Worm (Caenorhabditis elegans) whole organism, early embryonic: ENCODE results near the gene tars-1.

Experiments
- ama-1 ChIP-seq: fragments of 150-350 bp; optimal IDR thresholded peaks from 2 replicates; lab custom pipeline; 2014
- ceh-36 ChIP-seq: sonication (generic microtip); optimal IDR thresholded peaks from 2 replicates; lab custom pipeline; 2016; ENCODE audit warnings: missing genetic modification characterization, inconsistent platforms, missing compliant biosample characterization
- scrt-1 ChIP-seq: fragments of 200-800 bp; sonication (Bioruptor generic); IDR thresholded peaks from 2 replicates; pipeline ENCODE4 v1.3.6; 2022; ENCODE audit warnings: missing genetic modification characterization, missing compliant biosample characterization

- TF ChIP-seq ceh-36: no peak
- TF ChIP-seq ama-1: no peak
- TF ChIP-seq scrt-1 (GFP tag; lab: Robert Waterston, UW): no peak
These were observed 36.6 kb downstream of the tars-1 start for ce11 chrII:11658854-11659253.
